Worm (Caenorhabditis elegans): ENCODE measurements around the gene K03B4.2.

- TF ChIP-seq tbx-11 (GFP tag; IDR thresholded peaks at IDR 0.05): no peak
- no peak for TF ChIP-seq tbx-37 (GFP tag; conservative IDR thresholded peaks at IDR 0.05)
- no peak for TF ChIP-seq flt-1 (GFP tag; IDR thresholded peaks at IDR 0.05)
- no peak for TF ChIP-seq ama-1 (optimal IDR thresholded peaks at IDR 0.05)
- TF ChIP-seq F13C5.2 (tag; optimal IDR thresholded peaks at IDR 0.05): no peak
- no peak for TF ChIP-seq pes-1 (GFP tag; IDR thresholded peaks at IDR 0.05)
- TF ChIP-seq B0310.2 (tag; optimal IDR thresholded peaks at IDR 0.05): no peak
- TF ChIP-seq ceh-36 (tag; optimal IDR thresholded peaks at IDR 0.05): no peak
Measured at ce11 chrV:4640501-4641150, 47.2 kb upstream of the K03B4.2 start.

Data from whole organism, early embryonic.